Worm (Caenorhabditis elegans): ENCODE data around the gene tmem-258.

ce11 chrV:7065226-7065625 lies 2.3 kb downstream of the tmem-258 start, which contains the start of gene Y57E12AR.1:
- TF ChIP-seq ceh-28 (tag; optimal IDR thresholded peaks at IDR 0.05) (no peak), mdl-1 (tag; optimal IDR thresholded peaks at IDR 0.05) (no peak), ceh-82 (tag; optimal IDR thresholded peaks at IDR 0.05) (no peak), nhr-76 (tag; optimal IDR thresholded peaks at IDR 0.05) (no peak), jun-1 (tag; optimal IDR thresholded peaks at IDR 0.05) (no peak), skn-1 (tag; optimal IDR thresholded peaks at IDR 0.05) (no peak), nhr-12 (tag; optimal IDR thresholded peaks at IDR 0.05) (no peak), ztf-11 (tag; optimal IDR thresholded peaks at IDR 0.05) (no peak), fkh-10 (GFP tag; optimal IDR thresholded peaks at IDR 0.05) (no peak)
